Worm (Caenorhabditis elegans): ENCODE measurements around the gene his-2.
A peak's percentile ranks its signal among the peaks of the same experiment; 100 is the strongest.

his-2 gene

ce11 chrV:16061993-16062392, 19.9 kb upstream of the his-2 start, which contains the start of gene fbxa-100:
Gene fbxa-100, minus strand, starts transcription at chrV:16062093.
- TF ChIP-seq cebp-1 (GFP tag; IDR thresholded peaks at IDR 0.05) (no peak), cebp-1 (tag; optimal IDR thresholded peaks at IDR 0.05) (no peak), D2030.7 (GFP tag; IDR thresholded peaks at IDR 0.05) (no peak), somi-1 (GFP tag; optimal IDR thresholded peaks at IDR 0.05) (no peak), tlf-1 (GFP tag; optimal IDR thresholded peaks at IDR 0.05) (no peak), chd-7 (tag; optimal IDR thresholded peaks at IDR 0.05) (no peak), F57A8.1 (GFP tag; optimal IDR thresholded peaks at IDR 0.05) (no peak), madf-10 (tag; optimal IDR thresholded peaks at IDR 0.05) (no peak), hlh-12 (tag; optimal IDR thresholded peaks at IDR 0.05) (no peak), Y53G8AR.9 (GFP tag; conservative IDR thresholded peaks at IDR 0.05) (no peak), Y79H2A.3 (GFP tag; conservative IDR thresholded peaks at IDR 0.05) (no peak), lin-40 (tag; optimal IDR thresholded peaks at IDR 0.05) (no peak), egrh-3 (GFP tag; IDR thresholded peaks at IDR 0.05) (no peak)

ce11 chrV:16060135-16060534, 18.1 kb upstream of the his-2 start, which contains the start of gene F14H3.15:
Gene F14H3.15, minus strand, starts transcription at chrV:16060235.
- TF ChIP-seq atf-7 (tag; optimal IDR thresholded peaks at IDR 0.05) = no peak
- no peak for TF ChIP-seq athp-1 (tag; optimal IDR thresholded peaks at IDR 0.05)
- no peak for TF ChIP-seq zfh-2 (GFP tag; conservative IDR thresholded peaks at IDR 0.05)
- no peak for TF ChIP-seq ceh-79 (tag; optimal IDR thresholded peaks at IDR 0.05)
- TF ChIP-seq ztf-18 (tag; optimal IDR thresholded peaks at IDR 0.05) = no peak
- TF ChIP-seq nhr-120 (GFP tag; IDR thresholded peaks at IDR 0.05) = no peak
- no peak for TF ChIP-seq ZK185.1 (tag; optimal IDR thresholded peaks at IDR 0.05; ENCODE audit: poor library complexity, severe bottlenecking)
- no peak for TF ChIP-seq ceh-27 (GFP tag; optimal IDR thresholded peaks at IDR 0.05)
- no peak for TF ChIP-seq ekl-4 (GFP tag; IDR thresholded peaks at IDR 0.05)
- TF ChIP-seq ccch-3 (GFP tag; optimal IDR thresholded peaks at IDR 0.05) = no peak
- TF ChIP-seq him-1 (tag; optimal IDR thresholded peaks at IDR 0.05) = no peak
- TF ChIP-seq F37B4.10 (GFP tag; IDR thresholded peaks at IDR 0.05) = no peak
- TF ChIP-seq snpc-1.1 (tag; optimal IDR thresholded peaks at IDR 0.05; ENCODE audit: insufficient read depth) = no peak
- TF ChIP-seq ztf-3 (GFP tag; optimal IDR thresholded peaks at IDR 0.05) = no peak
- TF ChIP-seq C17E4.6 (GFP tag; IDR thresholded peaks at IDR 0.05) = no peak
- no peak for TF ChIP-seq egl-44 (GFP tag; IDR thresholded peaks at IDR 0.05)
- no peak for TF ChIP-seq Y95B8A.8 (GFP tag; IDR thresholded peaks at IDR 0.05)
- no peak for TF ChIP-seq aptf-3 (GFP tag; IDR thresholded peaks at IDR 0.05)
- no peak for TF ChIP-seq nfya-1 (tag; optimal IDR thresholded peaks at IDR 0.05; ENCODE audit: borderline replicate concordance, insufficient read depth)

ce11 chrV:16058872-16059271, 16.8 kb upstream of the his-2 start, which contains the start of gene F14H3.6:
Gene F14H3.6, minus strand, starts transcription at chrV:16058893.
- TF ChIP-seq nhr-120 (GFP tag; IDR thresholded peaks at IDR 0.05) (no peak), madf-8 (GFP tag; conservative IDR thresholded peaks at IDR 0.05) (peak; percentile 75), F37B4.10 (GFP tag; IDR thresholded peaks at IDR 0.05) (no peak), madf-6 (GFP tag; IDR thresholded peaks at IDR 0.05) (peak; percentile 86), ceh-40 (GFP tag; IDR thresholded peaks at IDR 0.05) (no peak), chd-7 (tag; optimal IDR thresholded peaks at IDR 0.05) (no peak), efl-1 (GFP tag; optimal IDR thresholded peaks at IDR 0.05) (peak; percentile 86), F23B12.7 (tag; optimal IDR thresholded peaks at IDR 0.05; ENCODE audit: insufficient read depth) (no peak), nhr-90 (tag; optimal IDR thresholded peaks at IDR 0.05) (no peak), D2030.7 (GFP tag; IDR thresholded peaks at IDR 0.05) (peak; percentile 20; the same call in 1 of the 2 replicates), xnd-1 (tag; optimal IDR thresholded peaks at IDR 0.05) (peak; percentile 44), dpl-1 (GFP tag; optimal IDR thresholded peaks at IDR 0.05) (peak; percentile 69)

All from whole organism, young adult.